Fruit fly (Drosophila melanogaster): Measurements from ENCODE around the gene atk.

dm6 chr3L:20514101-20514500 lies 49.4 kb upstream of the atk start:
- no peak for TF ChIP-seq bbx (GFP tag; IDR thresholded peaks at IDR 0.05; ENCODE audit: partially characterized antibody)
- TF ChIP-seq kah (GFP tag; optimal IDR thresholded peaks at IDR 0.05) = no peak
- TF ChIP-seq tx (GFP tag; optimal IDR thresholded peaks at IDR 0.05) = no peak
- no peak for TF ChIP-seq HLHmδ (GFP tag; optimal IDR thresholded peaks at IDR 0.05)
- TF ChIP-seq Hr78 (GFP tag; optimal IDR thresholded peaks at IDR 0.05) = no peak
- no peak for TF ChIP-seq NC2β (GFP tag; optimal IDR thresholded peaks at IDR 0.05)
- no peak for TF ChIP-seq dpn (GFP tag; optimal IDR thresholded peaks at IDR 0.05)
- no peak for TF ChIP-seq Sox102F (GFP tag; optimal IDR thresholded peaks at IDR 0.05)
- no peak for TF ChIP-seq sqz (GFP tag; optimal IDR thresholded peaks at IDR 0.05)
- TF ChIP-seq CG3995 (GFP tag; optimal IDR thresholded peaks at IDR 0.05) = no peak
- TF ChIP-seq chn (GFP tag; optimal IDR thresholded peaks at IDR 0.05) = no peak
